Fruit fly (Drosophila melanogaster): Measurements from ENCODE around the gene CG32687.
A peak's percentile ranks its signal among the peaks of the same experiment; 100 is the strongest.

The CG32687 gene

dm6 chrX:10474625-10475024 is 12.4 kb downstream of the CG32687 start, which contains the start of gene nocte (continued):
- TF ChIP-seq knrl (GFP tag; IDR thresholded peaks at IDR 0.05; ENCODE audit: partially characterized antibody) (peak; percentile 58; the same call in 2 of the 3 replicates), CG8924 (tag; optimal IDR thresholded peaks at IDR 0.05) (peak; percentile 10), al (GFP tag; IDR thresholded peaks at IDR 0.05) (no peak), CG2875 (GFP tag; optimal IDR thresholded peaks at IDR 0.05) (no peak), Ets65A (GFP tag) (peak; percentile 88), Tbp (GFP tag; optimal IDR thresholded peaks at IDR 0.05) (no peak), Scr (GFP tag; IDR thresholded peaks at IDR 0.05; ENCODE audit: partially characterized antibody) (peak; percentile 62), stwl (tag; optimal IDR thresholded peaks at IDR 0.05) (peak; percentile 67), seq (GFP tag; IDR thresholded peaks at IDR 0.05) (no peak), CG10462 (GFP tag; optimal IDR thresholded peaks at IDR 0.05) (no peak), HmgZ (tag; optimal IDR thresholded peaks at IDR 0.05) (no peak), CG4617 (GFP tag; optimal IDR thresholded peaks at IDR 0.05; ENCODE audit: borderline replicate concordance) (peak; percentile 52), CG17328 (GFP tag; IDR thresholded peaks at IDR 0.05) (no peak), unc-4 (GFP tag; IDR thresholded peaks at IDR 0.05; ENCODE audit: partially characterized antibody) (peak; percentile 48; the same call in 1 of the 2 replicates), CG2129 (GFP tag; IDR thresholded peaks at IDR 0.05; ENCODE audit: partially characterized antibody) (0 out of 2 replicates have a peak, but pooled peaks have one; percentile 20), crc (GFP tag; optimal IDR thresholded peaks at IDR 0.05) (no peak), slbo (GFP tag; IDR thresholded peaks at IDR 0.05) (peak; percentile 58), Opbp (GFP tag; IDR thresholded peaks at IDR 0.05; ENCODE audit: partially characterized antibody) (peak; percentile 29; the same call in 1 of the 3 replicates), YL-1 (GFP tag; optimal IDR thresholded peaks at IDR 0.05) (peak; percentile 41), CG3847 (GFP tag; IDR thresholded peaks at IDR 0.05) (peak; percentile 57), CG17829 (tag; optimal IDR thresholded peaks at IDR 0.05) (peak; percentile 30), chif (GFP tag; optimal IDR thresholded peaks at IDR 0.05) (peak in 1 of 2 experiments; percentile 12), CG15514 (GFP tag; optimal IDR thresholded peaks at IDR 0.05) (peak; percentile 20), ind (GFP tag; optimal IDR thresholded peaks at IDR 0.05) (peak; percentile 24), z (GFP tag; IDR thresholded peaks at IDR 0.05) (no peak), Taf1 (GFP tag; IDR thresholded peaks at IDR 0.05) (no peak), Bdp1 (GFP tag; optimal IDR thresholded peaks at IDR 0.05) (no peak), lilli (GFP tag; optimal IDR thresholded peaks at IDR 0.05) (peak; percentile 44), CG42726 (GFP tag; IDR thresholded peaks at IDR 0.05; ENCODE audit: partially characterized antibody) (0 out of 2 replicates have a peak, but pooled peaks have one; percentile 35), gsb-n (tag; optimal IDR thresholded peaks at IDR 0.05) (no peak), Ets97D (GFP tag; optimal IDR thresholded peaks at IDR 0.05) (peak; percentile 47), Dp (GFP tag; optimal IDR thresholded peaks at IDR 0.05) (peak; percentile 29), ro (GFP tag; IDR thresholded peaks at IDR 0.05) (no peak), CG2120 (GFP tag; optimal IDR thresholded peaks at IDR 0.05) (peak; percentile 16), CG30020 (tag; optimal IDR thresholded peaks at IDR 0.05) (peak; percentile 20), otp (GFP tag; IDR thresholded peaks at IDR 0.05) (no peak), sr (GFP tag; IDR thresholded peaks at IDR 0.05) (no peak), Antp (GFP tag; optimal IDR thresholded peaks at IDR 0.05) (peak; percentile 23), inv (GFP tag; IDR thresholded peaks at IDR 0.05; ENCODE audit: partially characterized antibody) (0 out of 2 replicates have a peak, but pooled peaks have one; percentile 10), insv (GFP tag; optimal IDR thresholded peaks at IDR 0.05) (peak in 1 of 2 experiments; percentile 66), CG16863 (GFP tag; optimal IDR thresholded peaks at IDR 0.05) (no peak), GATAe (GFP tag; conservative IDR thresholded peaks at IDR 0.05) (no peak), zfh2 (GFP tag; optimal IDR thresholded peaks at IDR 0.05) (peak; percentile 42), CG16813 (GFP tag; IDR thresholded peaks at IDR 0.05; ENCODE audit: partially characterized antibody) (peak; percentile 67; the same call in 2 of the 3 replicates), run (tag; optimal IDR thresholded peaks at IDR 0.05) (no peak), CG14860 (GFP tag; IDR thresholded peaks at IDR 0.05; ENCODE audit: partially characterized antibody) (peak; percentile 37; the same call in 1 of the 3 replicates), grau (tag; optimal IDR thresholded peaks at IDR 0.05) (peak; percentile 6), Aef1 (GFP tag; IDR thresholded peaks at IDR 0.05) (no peak), Xbp1 (GFP tag; optimal IDR thresholded peaks at IDR 0.05) (peak; percentile 31), Dip3 (GFP tag; optimal IDR thresholded peaks at IDR 0.05) (peak; percentile 1)
